Worm (Caenorhabditis elegans) whole organism, L1 larva: ENCODE measurements around the gene tnt-4.

Experiments used
- aly-2 ChIP-seq: fragments of 150-350 bp; optimal IDR thresholded peaks from 2 replicates; lab custom pipeline; 2014; ENCODE audit warnings: missing biosample characterization, missing genetic modification characterization
- ceh-82 ChIP-seq, 3 experiments: fragments of 150-350 bp in 1 of 3; sonication (generic microtip) in 2 of 3; optimal IDR thresholded peaks; 2 replicates each; lab custom pipeline; 2014 to 2017; ENCODE audit warnings: missing biosample characterization in 3 of 3, missing genetic modification characterization in 3 of 3
- dpl-1 ChIP-seq, 3 experiments: fragments of 150-350 bp in 2 of 3; sonication (generic microtip) in 1 of 3; optimal IDR thresholded peaks; 2 replicates each; lab custom pipeline; 2014 to 2017; ENCODE audit warnings: missing biosample characterization in 3 of 3, missing genetic modification characterization in 3 of 3, missing genetic modification reagents in 3 of 3
- fkh-8 ChIP-seq: sonication (generic microtip); optimal IDR thresholded peaks from 2 replicates; lab custom pipeline; 2016; ENCODE audit warnings: mild to moderate bottlenecking, missing genetic modification characterization, missing compliant biosample characterization
- fos-1 ChIP-seq: fragments of 150-350 bp; optimal IDR thresholded peaks from 2 replicates; lab custom pipeline; 2014; ENCODE audit warnings: missing biosample characterization, missing genetic modification characterization
- hlh-17 ChIP-seq: fragments of 200-800 bp; sonication (Bioruptor generic); optimal IDR thresholded peaks from 2 replicates; lab custom pipeline; 2018; ENCODE audit warnings: missing genetic modification characterization, mild to moderate bottlenecking, missing compliant biosample characterization, moderate library complexity, borderline replicate concordance
- jun-1 ChIP-seq: fragments of 150-350 bp; optimal IDR thresholded peaks from 2 replicates; lab custom pipeline; 2014; ENCODE audit warnings: missing biosample characterization, missing genetic modification reagents, missing genetic modification characterization
- mdl-1 ChIP-seq, 2 experiments: fragments of 150-350 bp; optimal IDR thresholded peaks; 2 replicates each; lab custom pipeline; 2014 to 2017; ENCODE audit warnings: missing biosample characterization in 2 of 2, missing genetic modification characterization in 2 of 2, inconsistent platforms in 1 of 2
- mef-2 ChIP-seq: fragments of 150-350 bp; optimal IDR thresholded peaks from 2 replicates; lab custom pipeline; 2014; ENCODE audit warnings: missing biosample characterization, missing genetic modification characterization
- nhr-11 ChIP-seq: fragments of 150-350 bp; optimal IDR thresholded peaks from 2 replicates; lab custom pipeline; 2014; ENCODE audit warnings: missing biosample characterization, missing genetic modification characterization
- nhr-12 ChIP-seq: sonication (generic microtip); optimal IDR thresholded peaks from 2 replicates; lab custom pipeline; 2017; ENCODE audit warnings: missing biosample characterization, missing genetic modification characterization
- nhr-84 ChIP-seq: sonication (generic microtip); optimal IDR thresholded peaks from 2 replicates; lab custom pipeline; 2017; ENCODE audit warnings: missing biosample characterization, missing genetic modification characterization
- unc-30 ChIP-seq: sonication (generic microtip); optimal IDR thresholded peaks from 2 replicates; lab custom pipeline; 2017; ENCODE audit warnings: missing biosample characterization, missing genetic modification characterization
- ztf-4 ChIP-seq: fragments of 150-350 bp; optimal IDR thresholded peaks from 2 replicates; lab custom pipeline; 2014; ENCODE audit warnings: missing biosample characterization, missing genetic modification characterization

ce11 chrV:2011777-2012176, 19.1 kb upstream of the tnt-4 start, which contains the start of gene F59A7.7:
- TF ChIP-seq dpl-1 (GFP tag; optimal IDR thresholded peaks at IDR 0.05; lab: Kevin White, UChicago) (no peak), nhr-84 (no peak), hlh-17 (GFP tag; lab: Kevin White, UChicago) (no peak), aly-2 (tag; lab: Kevin White, UChicago) (no peak), unc-30 (no peak), fos-1 (tag; lab: Kevin White, UChicago) (no peak), jun-1 (no peak), ztf-4 (no peak), ceh-82 (tag; optimal IDR thresholded peaks at IDR 0.05; lab: Kevin White, UChicago) (no peak), mef-2 (tag; lab: Kevin White, UChicago) (no peak), nhr-12 (tag; lab: Kevin White, UChicago) (no peak), fkh-8 (no peak), mdl-1 (tag; optimal IDR thresholded peaks at IDR 0.05; lab: Kevin White, UChicago) (no peak), nhr-11 (tag; lab: Kevin White, UChicago) (no peak)
